Fruit fly (Drosophila melanogaster) whole organism, embryonic: ENCODE results near the gene CG42271.

Experiments used
- CG13296 ChIP-seq: fragments of 200-800 bp; sonication (Bioruptor generic); optimal IDR thresholded peaks from 3 replicates; lab custom pipeline; 2018; ENCODE audit warnings: missing biosample characterization, mild to moderate bottlenecking, missing genetic modification characterization
- Elba2 ChIP-seq: fragments of 200-800 bp; sonication (Bioruptor generic); optimal IDR thresholded peaks from 3 replicates; lab custom pipeline; 2016; ENCODE audit warnings: missing biosample characterization, missing genetic modification characterization
- crp ChIP-seq, 2 experiments: fragments of 200-800 bp; sonication (Bioruptor generic); optimal IDR thresholded peaks; 2 replicates in 1 of 2; 3 replicates in 1 of 2; lab custom pipeline; 2017; ENCODE audit warnings: missing biosample characterization in 2 of 2, missing genetic modification characterization in 2 of 2, mild to moderate bottlenecking in 1 of 2, moderate library complexity in 1 of 2
- dmrt99B ChIP-seq: fragments of 200-800 bp; sonication (Bioruptor generic); optimal IDR thresholded peaks from 2 replicates; lab custom pipeline; 2018; ENCODE audit warnings: missing biosample characterization, mild to moderate bottlenecking, missing genetic modification characterization, moderate library complexity
- en ChIP-seq: fragments of 200-800 bp; sonication (Bioruptor generic); optimal IDR thresholded peaks from 2 replicates; lab custom pipeline; 2016; ENCODE audit warnings: missing biosample characterization, missing genetic modification characterization
- fu2 ChIP-seq: fragments of 200-800 bp; sonication (Bioruptor generic); optimal IDR thresholded peaks from 2 replicates; lab custom pipeline; 2016; ENCODE audit warnings: missing biosample characterization, missing genetic modification characterization
- lola ChIP-seq, 3 experiments: fragments of >200 bp in 2 of 3; fragments of 200-800 bp in 1 of 3; sonication (Bioruptor generic) in 1 of 3; optimal IDR thresholded peaks; 2 replicates each; lab custom pipeline; 2017 to 2019; ENCODE audit warnings: missing biosample characterization in 3 of 3, missing genetic modification characterization in 3 of 3, mild to moderate bottlenecking in 1 of 3, moderate library complexity in 1 of 3
- sob ChIP-seq: fragments of 200-800 bp; sonication (Bioruptor generic); IDR thresholded peaks from 2 replicates; pipeline ENCODE4 v1.3.6; 2022; ENCODE audit warnings: missing biosample characterization, missing genetic modification characterization

dm6 chrX:14211250-14211944, 22.5 kb downstream of the CG42271 start:
- TF ChIP-seq fu2, result no peak
- TF ChIP-seq lola (GFP tag; optimal IDR thresholded peaks at IDR 0.05; lab: Kevin White, UChicago), result peak in 1 of 3 experiments; percentile 8
- no peak for TF ChIP-seq sob
- no peak for TF ChIP-seq dmrt99B
- no peak for TF ChIP-seq crp (GFP tag; optimal IDR thresholded peaks at IDR 0.05; lab: Kevin White, UChicago)
- no peak for TF ChIP-seq CG13296 (GFP tag; lab: Kevin White, UChicago)
- no peak for TF ChIP-seq en (GFP tag; lab: Kevin White, UChicago)
- no peak for TF ChIP-seq Elba2
